Worm (Caenorhabditis elegans) whole organism, L4 larva: ENCODE results near the gene F25H9.2.

Experiments used
- lin-15B ChIP-seq: fragments of 150-350 bp; sonication (generic microtip); optimal IDR thresholded peaks from 3 replicates; lab custom pipeline; 2014; ENCODE audit warnings: missing biosample characterization, missing genetic modification characterization
- mdt-29 ChIP-seq: fragments of 200-800 bp; sonication (Bioruptor generic); IDR thresholded peaks from 2 replicates; pipeline ENCODE4 v1.3.6; 2022; ENCODE audit warnings: missing genetic modification reagents, missing genetic modification characterization, missing compliant biosample characterization
- rbr-2 ChIP-seq: sonication (generic microtip); optimal IDR thresholded peaks from 2 replicates; lab custom pipeline; 2016; ENCODE audit warnings: missing genotype, missing genetic modification characterization, missing compliant biosample characterization
- ztf-11 ChIP-seq: fragments of 150-350 bp; optimal IDR thresholded peaks from 2 replicates; lab custom pipeline; 2014; ENCODE audit warnings: missing biosample characterization, missing genetic modification characterization

- TF ChIP-seq mdt-29 (no peak), lin-15B (tag; lab: Kevin White, UChicago) (no peak), rbr-2 (tag; lab: Kevin White, UChicago) (no peak), ztf-11 (tag; lab: Kevin White, UChicago) (no peak)
Observed at ce11 chrV:13488297-13488803, 30.5 kb downstream of the F25H9.2 start.
